Fruit fly (Drosophila melanogaster) whole organism, adult: ENCODE data around the gene CG6565.

Experiments
- CG33017 ChIP-seq: fragments of 200-800 bp; sonication (Bioruptor generic); optimal IDR thresholded peaks from 2 replicates; lab custom pipeline; 2018; ENCODE audit warnings: missing biosample characterization, mild to moderate bottlenecking, missing genetic modification characterization, moderate library complexity
- CG7101 ChIP-seq: fragments of 200-800 bp; sonication (Bioruptor generic); optimal IDR thresholded peaks from 2 replicates; lab custom pipeline; 2018; ENCODE audit warnings: missing biosample characterization, mild to moderate bottlenecking, missing genetic modification characterization, moderate library complexity
- Clk ChIP-seq: fragments of 200-800 bp; sonication (Bioruptor generic); optimal IDR thresholded peaks from 2 replicates; lab custom pipeline; 2017; ENCODE audit warnings: missing biosample characterization, missing genetic modification characterization
- Crg-1 ChIP-seq: fragments of 200-800 bp; sonication (Bioruptor generic); optimal IDR thresholded peaks from 2 replicates; lab custom pipeline; 2016; ENCODE audit warnings: missing biosample characterization, missing genetic modification characterization
- Hr96 ChIP-seq: fragments of 200-800 bp; sonication (Bioruptor generic); optimal IDR thresholded peaks from 2 replicates; lab custom pipeline; 2016; ENCODE audit warnings: missing biosample characterization, missing genetic modification characterization
- bab1 ChIP-seq: fragments of 200-800 bp; sonication (Bioruptor generic); optimal IDR thresholded peaks from 3 replicates; lab custom pipeline; 2019; ENCODE audit warnings: missing biosample characterization, mild to moderate bottlenecking, missing genetic modification characterization, moderate library complexity
- cic ChIP-seq: fragments of 200-800 bp; sonication (Bioruptor generic); optimal IDR thresholded peaks from 2 replicates; lab custom pipeline; 2017; ENCODE audit warnings: missing biosample characterization, mild to moderate bottlenecking, missing genetic modification characterization, moderate library complexity
- kay ChIP-seq: fragments of 200-800 bp; sonication (Bioruptor generic); peaks from one replicate; lab custom pipeline; 2016; ENCODE audit warnings: missing biosample characterization, missing genetic modification characterization, borderline replicate concordance
- ovo ChIP-seq: fragments of 200-800 bp; sonication (Bioruptor generic); optimal IDR thresholded peaks from 2 replicates; lab custom pipeline; 2016; ENCODE audit warnings: missing biosample characterization, missing genetic modification characterization
- toe ChIP-seq: fragments of 200-800 bp; sonication (Bioruptor generic); optimal IDR thresholded peaks from 2 replicates; lab custom pipeline; 2016; ENCODE audit warnings: missing biosample characterization, missing genetic modification characterization

- TF ChIP-seq CG7101 (tag; lab: Kevin White, UChicago): peak; percentile 49
- TF ChIP-seq Crg-1: no peak
- TF ChIP-seq bab1 (GFP tag; lab: Kevin White, UChicago): peak; percentile 64
- TF ChIP-seq Clk: no peak
- no peak for TF ChIP-seq CG33017
- no peak for TF ChIP-seq kay
- TF ChIP-seq Hr96 (GFP tag; lab: Kevin White, UChicago): no peak
- TF ChIP-seq cic (GFP tag; lab: Kevin White, UChicago): no peak
- TF ChIP-seq ovo (GFP tag; lab: Kevin White, UChicago): no peak
- TF ChIP-seq toe: no peak
Measured at dm6 chr2L:13382351-13383029, 8.7 kb downstream of the CG6565 start, which contains the start of gene loqs.
